Worm (Caenorhabditis elegans) whole organism, late embryonic: ENCODE data around the gene D1054.18.

ENCODE experiments used
- C08G9.2 ChIP-seq: sonication (generic microtip); optimal IDR thresholded peaks from 2 replicates; lab custom pipeline; 2016; ENCODE audit warnings: mild to moderate bottlenecking, missing genetic modification characterization, moderate library complexity, missing compliant biosample characterization
- C38D4.7 ChIP-seq: fragments of 200-800 bp; sonication (Bioruptor generic); optimal IDR thresholded peaks from 2 replicates; lab custom pipeline; 2018; ENCODE audit warnings: mild to moderate bottlenecking, missing genetic modification characterization, moderate library complexity, missing compliant biosample characterization
- K09A11.1 ChIP-seq: sonication (generic microtip); optimal IDR thresholded peaks from 2 replicates; lab custom pipeline; 2017; ENCODE audit warnings: antibody characterized with exemption, mild to moderate bottlenecking, missing genetic modification characterization, missing compliant biosample characterization; ENCODE audit not compliant: insufficient read depth
- ceh-2 ChIP-seq: sonication (generic microtip); optimal IDR thresholded peaks from 2 replicates; lab custom pipeline; 2016; ENCODE audit warnings: missing genotype, missing genetic modification characterization, missing compliant biosample characterization
- ceh-24 ChIP-seq: sonication (generic microtip); optimal IDR thresholded peaks from 2 replicates; lab custom pipeline; 2016; ENCODE audit warnings: mild to moderate bottlenecking, missing genetic modification characterization, missing compliant biosample characterization
- ceh-30 ChIP-seq: fragments of 150-350 bp; optimal IDR thresholded peaks from 2 replicates; lab custom pipeline; 2014; ENCODE audit warnings: missing biosample characterization, missing genetic modification characterization
- ceh-31 ChIP-seq: sonication (generic microtip); optimal IDR thresholded peaks from 2 replicates; lab custom pipeline; 2016; ENCODE audit warnings: missing genetic modification characterization, missing compliant biosample characterization
- ceh-34 ChIP-seq: sonication (generic microtip); optimal IDR thresholded peaks from 2 replicates; lab custom pipeline; 2016; ENCODE audit warnings: mild to moderate bottlenecking, missing genetic modification characterization, missing compliant biosample characterization
- ceh-45 ChIP-seq: fragments of 200-800 bp; sonication (Bioruptor generic); IDR thresholded peaks from 2 replicates; pipeline ENCODE4 v1.3.6; 2022; ENCODE audit warnings: missing genetic modification reagents, missing genetic modification characterization, missing compliant biosample characterization
- ceh-6 ChIP-seq: fragments of 200-800 bp; sonication (Bioruptor generic); optimal IDR thresholded peaks from 2 replicates; lab custom pipeline; 2018; ENCODE audit warnings: mild to moderate bottlenecking, missing genetic modification characterization, missing compliant biosample characterization
- che-1 ChIP-seq: sonication (generic microtip); optimal IDR thresholded peaks from 2 replicates; lab custom pipeline; 2016; ENCODE audit warnings: mild to moderate bottlenecking, missing genetic modification characterization, missing compliant biosample characterization
- dmd-4 ChIP-seq: sonication (generic microtip); optimal IDR thresholded peaks from 2 replicates; lab custom pipeline; 2016; ENCODE audit warnings: borderline replicate concordance, missing genetic modification characterization, missing compliant biosample characterization
- dve-1 ChIP-seq: sonication (generic microtip); optimal IDR thresholded peaks from 2 replicates; lab custom pipeline; 2017; ENCODE audit warnings: antibody characterized with exemption, mild to moderate bottlenecking, missing genetic modification characterization, missing compliant biosample characterization
- elt-2 ChIP-seq: sonication (generic microtip); optimal IDR thresholded peaks from 2 replicates; lab custom pipeline; 2016; ENCODE audit warnings: missing genetic modification reagents, missing genetic modification characterization, missing compliant biosample characterization
- ets-4 ChIP-seq: sonication (generic microtip); optimal IDR thresholded peaks from 2 replicates; lab custom pipeline; 2016; ENCODE audit warnings: missing genetic modification characterization, missing compliant biosample characterization
- eyg-1 ChIP-seq: sonication (generic microtip); optimal IDR thresholded peaks from 2 replicates; lab custom pipeline; 2016; ENCODE audit warnings: missing genotype, missing genetic modification characterization, missing compliant biosample characterization
- fax-1 ChIP-seq: sonication (generic microtip); optimal IDR thresholded peaks from 2 replicates; lab custom pipeline; 2016; ENCODE audit warnings: missing genotype, missing genetic modification characterization, missing compliant biosample characterization
- fkh-10 ChIP-seq: fragments of 150-350 bp; optimal IDR thresholded peaks from 2 replicates; lab custom pipeline; 2014; ENCODE audit warnings: missing biosample characterization, missing genetic modification reagents, missing genetic modification characterization
- fkh-6 ChIP-seq: sonication (generic microtip); optimal IDR thresholded peaks from 2 replicates; lab custom pipeline; 2016; ENCODE audit warnings: missing genetic modification characterization, missing compliant biosample characterization
- hlh-30 ChIP-seq: sonication (generic microtip); optimal IDR thresholded peaks from 2 replicates; lab custom pipeline; 2017; ENCODE audit warnings: antibody characterized with exemption, missing genetic modification characterization, missing compliant biosample characterization; ENCODE audit not compliant: insufficient read depth
- hlh-6 ChIP-seq: sonication (generic microtip); optimal IDR thresholded peaks from 2 replicates; lab custom pipeline; 2016; ENCODE audit warnings: missing genotype, missing genetic modification characterization, missing compliant biosample characterization
- lim-6 ChIP-seq: sonication (generic microtip); optimal IDR thresholded peaks from 2 replicates; lab custom pipeline; 2016; ENCODE audit warnings: missing genetic modification characterization, missing compliant biosample characterization
- lin-11 ChIP-seq: fragments of 200-800 bp; sonication (Bioruptor generic); optimal IDR thresholded peaks from 2 replicates; lab custom pipeline; 2018; ENCODE audit warnings: mild to moderate bottlenecking, missing genetic modification characterization, missing compliant biosample characterization
- mec-3 ChIP-seq: sonication (generic microtip); optimal IDR thresholded peaks from 2 replicates; lab custom pipeline; 2016; ENCODE audit warnings: borderline replicate concordance, missing genetic modification characterization, missing compliant biosample characterization
- nfya-1 ChIP-seq: sonication (generic microtip); optimal IDR thresholded peaks from 2 replicates; lab custom pipeline; 2017; ENCODE audit warnings: missing genetic modification characterization, mild to moderate bottlenecking, missing compliant biosample characterization, antibody characterized with exemption, moderate library complexity
- nhr-11 ChIP-seq: fragments of 150-350 bp; optimal IDR thresholded peaks from 2 replicates; lab custom pipeline; 2014; ENCODE audit warnings: missing biosample characterization, missing genetic modification characterization
- npax-4 ChIP-seq: sonication (generic microtip); optimal IDR thresholded peaks from 2 replicates; lab custom pipeline; 2016; ENCODE audit warnings: missing genetic modification characterization, missing compliant biosample characterization
- pax-1 ChIP-seq: fragments of 150-350 bp; optimal IDR thresholded peaks from 2 replicates; lab custom pipeline; 2014; ENCODE audit warnings: missing biosample characterization, missing genetic modification characterization
- ref-2 ChIP-seq: sonication (generic microtip); optimal IDR thresholded peaks from 2 replicates; lab custom pipeline; 2016; ENCODE audit warnings: missing genetic modification characterization, missing compliant biosample characterization
- rnt-1 ChIP-seq: sonication (generic microtip); optimal IDR thresholded peaks from 2 replicates; lab custom pipeline; 2016; ENCODE audit warnings: missing genetic modification characterization, missing compliant biosample characterization
- sox-4 ChIP-seq: sonication (generic microtip); optimal IDR thresholded peaks from 2 replicates; lab custom pipeline; 2017; ENCODE audit warnings: mild to moderate bottlenecking, missing genetic modification characterization, inconsistent platforms, missing compliant biosample characterization
- syd-9 ChIP-seq: sonication (generic microtip); optimal IDR thresholded peaks from 2 replicates; lab custom pipeline; 2016; ENCODE audit warnings: mild to moderate bottlenecking, missing genetic modification characterization, moderate library complexity, missing compliant biosample characterization
- tbx-2 ChIP-seq: sonication (generic microtip); optimal IDR thresholded peaks from 2 replicates; lab custom pipeline; 2016; ENCODE audit warnings: missing genetic modification characterization, missing compliant biosample characterization
- tbx-7 ChIP-seq: sonication (generic microtip); optimal IDR thresholded peaks from 2 replicates; lab custom pipeline; 2016; ENCODE audit warnings: missing genotype, missing genetic modification characterization, missing compliant biosample characterization
- unc-3 ChIP-seq, 2 experiments: fragments of 200-800 bp in 1 of 2; sonication (Bioruptor generic) in 1 of 2; sonication (generic microtip) in 1 of 2; conservative IDR thresholded peaks in 1 of 2; optimal IDR thresholded peaks in 1 of 2; 2 replicates each; pipeline versions ENCODE4 v1.3.6 to Lab custom; 2016 to 2022; ENCODE audit warnings: missing compliant biosample characterization in 2 of 2, missing genetic modification characterization in 2 of 2, missing genetic modification reagents in 1 of 2
- unc-42 ChIP-seq: sonication (generic microtip); optimal IDR thresholded peaks from 2 replicates; lab custom pipeline; 2016; ENCODE audit warnings: missing genotype, missing genetic modification characterization, missing compliant biosample characterization
- unc-55 ChIP-seq: sonication (generic microtip); optimal IDR thresholded peaks from 2 replicates; lab custom pipeline; 2017; ENCODE audit warnings: missing biosample characterization, missing genetic modification reagents, missing genetic modification characterization
- unc-86 ChIP-seq: sonication (generic microtip); optimal IDR thresholded peaks from 2 replicates; lab custom pipeline; 2016; ENCODE audit warnings: missing genetic modification characterization, missing compliant biosample characterization
- zip-5 ChIP-seq: sonication (generic microtip); optimal IDR thresholded peaks from 2 replicates; lab custom pipeline; 2016; ENCODE audit warnings: missing genetic modification characterization, missing compliant biosample characterization
- ztf-16 ChIP-seq: sonication (generic microtip); optimal IDR thresholded peaks from 2 replicates; lab custom pipeline; 2017; ENCODE audit warnings: missing genetic modification characterization, missing compliant biosample characterization

Gene D1054.18

ce11 chrV:10795494-10795893 lies 5.5 kb downstream of the D1054.18 start, which contains the start of gene D1054.19:
D1054.19 (plus strand) TSS chrV:10795794.
- TF ChIP-seq fkh-10 (GFP tag; lab: Kevin White, UChicago) (no peak), ceh-24 (tag; lab: Kevin White, UChicago) (no peak), dve-1 (tag; lab: Kevin White, UChicago) (no peak), tbx-7 (tag; lab: Kevin White, UChicago) (no peak), C08G9.2 (tag; lab: Kevin White, UChicago) (no peak), unc-86 (tag; lab: Kevin White, UChicago) (no peak), tbx-2 (tag; lab: Kevin White, UChicago) (no peak), ztf-16 (no peak)

- TF ChIP-seq syd-9 (tag; lab: Kevin White, UChicago) = no peak
- TF ChIP-seq eyg-1 (tag; lab: Kevin White, UChicago) = no peak
- TF ChIP-seq unc-3 (GFP tag; conservative IDR thresholded peaks at IDR 0.05; lab: Robert Waterston, UW) = no peak
- TF ChIP-seq unc-3 (tag; optimal IDR thresholded peaks at IDR 0.05; lab: Kevin White, UChicago) = no peak
- TF ChIP-seq npax-4 (tag; lab: Kevin White, UChicago) = no peak
- TF ChIP-seq ceh-34 = no peak
Observed at ce11 chrV:10794463-10794862, 6.5 kb downstream of the D1054.18 start.

ce11 chrV:10793498-10793897 lies 7.5 kb downstream of the D1054.18 start, which contains the start of gene ule-3:
ule-3 (plus strand) TSS chrV:10793798.
- TF ChIP-seq mec-3 (tag; lab: Kevin White, UChicago) (no peak), ceh-30 (tag; lab: Kevin White, UChicago) (no peak), sox-4 (tag; lab: Kevin White, UChicago) (no peak), syd-9 (tag; lab: Kevin White, UChicago) (no peak), unc-86 (tag; lab: Kevin White, UChicago) (no peak), tbx-2 (tag; lab: Kevin White, UChicago) (no peak), elt-2 (tag; lab: Kevin White, UChicago) (no peak)
- TF ChIP-seq, all 69 proteins: peak for 0

- TF ChIP-seq dve-1 (tag; lab: Kevin White, UChicago) = no peak
- no peak for TF ChIP-seq dmd-4 (tag; lab: Kevin White, UChicago)
- no peak for TF ChIP-seq fkh-6 (tag; lab: Kevin White, UChicago)
- no peak for TF ChIP-seq ceh-45 (GFP tag; lab: Robert Waterston, UW)
- TF ChIP-seq ztf-16 = no peak
- TF ChIP-seq ceh-31 (tag; lab: Kevin White, UChicago) = no peak
- TF ChIP-seq nfya-1 (tag; lab: Kevin White, UChicago) = no peak
- no peak for TF ChIP-seq unc-55 (GFP tag; lab: Kevin White, UChicago)
- TF ChIP-seq ceh-6 = no peak
- no peak for TF ChIP-seq zip-5 (tag; lab: Kevin White, UChicago)
- no peak for TF ChIP-seq hlh-6 (tag; lab: Kevin White, UChicago)
- no peak for TF ChIP-seq tbx-2 (tag; lab: Kevin White, UChicago)
- no peak for TF ChIP-seq che-1 (tag; lab: Kevin White, UChicago)
- TF ChIP-seq C08G9.2 (tag; lab: Kevin White, UChicago) = no peak
Observed at ce11 chrV:10792775-10793174, 8.2 kb downstream of the D1054.18 start, which contains the start of gene D1054.10. D1054.10 (minus strand) TSS chrV:10792875.

ce11 chrV:10790921-10791320 lies 10.1 kb downstream of the D1054.18 start, which contains the start of gene D1054.9:
D1054.9 (minus strand) TSS chrV:10791057.
- no peak for TF ChIP-seq ceh-6
- TF ChIP-seq fax-1 (tag; lab: Kevin White, UChicago) = no peak
- TF ChIP-seq hlh-30 = no peak

ce11 chrV:10784011-10784410 lies 17.0 kb downstream of the D1054.18 start, which contains the start of gene D1054.8:
D1054.8 (plus strand) TSS chrV:10784311.
- no peak for TF ChIP-seq tbx-7 (tag; lab: Kevin White, UChicago)
- TF ChIP-seq K09A11.1 = no peak
- TF ChIP-seq C38D4.7 (GFP tag; lab: Kevin White, UChicago) = no peak
- TF ChIP-seq fkh-6 (tag; lab: Kevin White, UChicago) = no peak
- TF ChIP-seq ztf-16 = no peak
- TF ChIP-seq sox-4 (tag; lab: Kevin White, UChicago) = no peak
- TF ChIP-seq lim-6 (tag; lab: Kevin White, UChicago) = no peak
- TF ChIP-seq pax-1 = no peak
- TF ChIP-seq ceh-31 (tag; lab: Kevin White, UChicago) = no peak
- TF ChIP-seq lin-11 (tag; lab: Kevin White, UChicago) = no peak
- no peak for TF ChIP-seq rnt-1 (tag; lab: Kevin White, UChicago)
- TF ChIP-seq ceh-2 (tag; lab: Kevin White, UChicago) = no peak
- TF ChIP-seq ref-2 (tag; lab: Kevin White, UChicago) = no peak
- no peak for TF ChIP-seq che-1 (tag; lab: Kevin White, UChicago)
- TF ChIP-seq ets-4 (tag; lab: Kevin White, UChicago) = no peak
- no peak for TF ChIP-seq nhr-11 (tag; lab: Kevin White, UChicago)
- TF ChIP-seq unc-42 (tag; lab: Kevin White, UChicago) = no peak
- TF ChIP-seq dmd-4 (tag; lab: Kevin White, UChicago) = no peak
